Worm (Caenorhabditis elegans): ENCODE results near the gene ugt-61.

DNA sequence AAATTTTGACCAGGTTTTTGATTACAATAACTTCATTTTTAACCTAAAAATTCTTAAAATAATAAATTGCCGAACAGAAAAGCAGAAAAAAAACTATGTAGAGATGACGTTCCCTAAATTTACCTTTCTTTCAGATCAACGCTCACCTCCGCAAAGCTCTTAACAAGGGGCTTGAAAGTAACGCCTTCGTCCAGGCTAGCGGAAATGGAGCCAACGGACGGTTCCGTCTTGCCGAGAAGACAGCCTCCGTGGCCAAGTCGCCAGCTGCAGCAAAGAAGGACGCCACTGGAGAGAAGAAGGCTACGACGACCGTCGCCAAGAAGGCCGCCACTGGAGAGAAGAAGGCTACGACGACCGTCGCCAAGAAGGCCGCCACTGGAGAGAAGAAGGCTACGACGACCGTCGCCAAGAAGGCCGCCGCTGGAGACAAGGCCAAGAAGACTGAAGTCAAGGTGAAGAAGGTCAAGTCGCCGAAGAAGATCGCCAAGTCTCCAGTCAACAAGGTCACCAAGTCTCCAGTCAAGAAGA is 12.5 kb downstream of the ugt-61 start:
- TF ChIP-seq flt-1 (GFP tag; IDR thresholded peaks at IDR 0.05): no peak
- no peak for TF ChIP-seq ztf-29 (GFP tag; IDR thresholded peaks at IDR 0.05)
- TF ChIP-seq T22C8.4 (GFP tag; IDR thresholded peaks at IDR 0.05): no peak
- TF ChIP-seq tab-1 (GFP tag; IDR thresholded peaks at IDR 0.05): no peak
- TF ChIP-seq klf-2 (GFP tag; conservative IDR thresholded peaks at IDR 0.05): no peak
- TF ChIP-seq ref-1 (GFP tag; conservative IDR thresholded peaks at IDR 0.05): no peak
- no peak for TF ChIP-seq cog-1 (tag; optimal IDR thresholded peaks at IDR 0.05)
